Fruit fly (Drosophila melanogaster) whole organism, embryonic: Measurements from ENCODE around the gene CG2120.

ENCODE experiments used
- CG10431 ChIP-seq: fragments of 200-800 bp; sonication (Bioruptor generic); optimal IDR thresholded peaks from 3 replicates; lab custom pipeline; 2018; ENCODE audit warnings: missing biosample characterization, mild to moderate bottlenecking, missing genetic modification characterization
- CG10654 ChIP-seq: fragments of 200-800 bp; sonication (Bioruptor generic); optimal IDR thresholded peaks from 2 replicates; lab custom pipeline; 2016; ENCODE audit warnings: missing biosample characterization, missing genetic modification characterization
- CG14014 ChIP-seq: fragments of 200-800 bp; sonication (Bioruptor generic); IDR thresholded peaks from 2 replicates; pipeline ENCODE4 v1.3.6; 2022; ENCODE audit warnings: missing biosample characterization, missing genetic modification characterization
- CG14710 ChIP-seq: fragments of 200-800 bp; sonication (Bioruptor generic); optimal IDR thresholded peaks from 3 replicates; lab custom pipeline; 2019; ENCODE audit warnings: missing biosample characterization, mild to moderate bottlenecking, missing genetic modification characterization, moderate library complexity
- CG1647 ChIP-seq: fragments of 200-800 bp; sonication (Bioruptor generic); optimal IDR thresholded peaks from 3 replicates; lab custom pipeline; 2016; ENCODE audit warnings: missing biosample characterization, missing genetic modification characterization
- CG17328 ChIP-seq: fragments of 200-800 bp; sonication (Bioruptor generic); IDR thresholded peaks from 2 replicates; pipeline ENCODE4 v1.3.6; 2022; ENCODE audit warnings: missing biosample characterization, missing genetic modification characterization
- CG2116 ChIP-seq: fragments of 200-800 bp; sonication (Bioruptor generic); optimal IDR thresholded peaks from 3 replicates; lab custom pipeline; 2018; ENCODE audit warnings: missing biosample characterization, mild to moderate bottlenecking, missing genetic modification characterization
- CG3163 ChIP-seq: fragments of 200-800 bp; sonication (Bioruptor generic); optimal IDR thresholded peaks from 3 replicates; lab custom pipeline; 2016; ENCODE audit warnings: missing biosample characterization, missing genetic modification characterization
- CG34376 ChIP-seq: fragments of 200-800 bp; sonication (Bioruptor generic); optimal IDR thresholded peaks from 2 replicates; lab custom pipeline; 2018; ENCODE audit warnings: missing biosample characterization, mild to moderate bottlenecking, missing genetic modification characterization
- CG42726 ChIP-seq: fragments of 200-800 bp; sonication (Bioruptor generic); IDR thresholded peaks from 2 replicates; pipeline ENCODE4 v1.3.6; 2022; ENCODE audit warnings: missing biosample characterization, missing genetic modification characterization; ENCODE audit not compliant: partially characterized antibody
- CG6854 ChIP-seq: fragments of 200-800 bp; sonication (Bioruptor generic); optimal IDR thresholded peaks from 3 replicates; lab custom pipeline; 2017; ENCODE audit warnings: missing biosample characterization, mild to moderate bottlenecking, missing genetic modification characterization
- CG8281 ChIP-seq: fragments of 200-800 bp; sonication (Bioruptor generic); optimal IDR thresholded peaks from 2 replicates; lab custom pipeline; 2018; ENCODE audit warnings: missing biosample characterization, mild to moderate bottlenecking, missing genetic modification characterization, moderate library complexity
- CG8944 ChIP-seq: fragments of 200-800 bp; sonication (Bioruptor generic); optimal IDR thresholded peaks from 3 replicates; lab custom pipeline; 2016; ENCODE audit warnings: missing biosample characterization, missing genetic modification characterization
- CG9797 ChIP-seq: fragments of 200-800 bp; sonication (Bioruptor generic); optimal IDR thresholded peaks from 3 replicates; lab custom pipeline; 2018; ENCODE audit warnings: missing biosample characterization, mild to moderate bottlenecking, missing genetic modification characterization
- Camta ChIP-seq: fragments of 200-800 bp; sonication (Bioruptor generic); optimal IDR thresholded peaks from 2 replicates; lab custom pipeline; 2016; ENCODE audit warnings: missing biosample characterization, missing genetic modification characterization
- CoRest ChIP-seq: fragments of 200-800 bp; sonication (Bioruptor generic); optimal IDR thresholded peaks from 3 replicates; lab custom pipeline; 2018; ENCODE audit warnings: missing biosample characterization, mild to moderate bottlenecking, missing genetic modification characterization, moderate library complexity
- D19B ChIP-seq: fragments of 200-800 bp; sonication (Bioruptor generic); optimal IDR thresholded peaks from 2 replicates; lab custom pipeline; 2017; ENCODE audit warnings: missing biosample characterization, mild to moderate bottlenecking, missing genetic modification characterization
- Dref ChIP-seq: fragments of 200-800 bp; sonication (Bioruptor generic); IDR thresholded peaks from 2 replicates; pipeline ENCODE4 v1.3.6; 2022; ENCODE audit warnings: missing biosample characterization, missing genetic modification characterization
- Ets97D ChIP-seq: fragments of 200-800 bp; sonication (Bioruptor generic); optimal IDR thresholded peaks from 3 replicates; lab custom pipeline; 2016; ENCODE audit warnings: missing biosample characterization, missing genetic modification characterization
- HLH4C ChIP-seq: fragments of 200-800 bp; sonication (Bioruptor generic); IDR thresholded peaks from 3 replicates; pipeline ENCODE4 v1.3.6; 2022; ENCODE audit warnings: missing biosample characterization, missing genetic modification characterization; ENCODE audit not compliant: partially characterized antibody
- Hsf ChIP-seq: fragments of 200-800 bp; sonication (Bioruptor generic); optimal IDR thresholded peaks from 3 replicates; lab custom pipeline; 2016; ENCODE audit warnings: missing biosample characterization, missing genetic modification characterization
- Meics ChIP-seq: fragments of 200-800 bp; sonication (Bioruptor generic); optimal IDR thresholded peaks from 2 replicates; lab custom pipeline; 2017; ENCODE audit warnings: missing biosample characterization, mild to moderate bottlenecking, missing genetic modification characterization
- Mrtf ChIP-seq: fragments of 200-800 bp; sonication (Bioruptor generic); IDR thresholded peaks from 3 replicates; pipeline ENCODE4 v1.3.6; 2022; ENCODE audit warnings: missing biosample characterization, missing genetic modification characterization
- Nf-YA ChIP-seq: fragments of 200-800 bp; sonication (Bioruptor generic); IDR thresholded peaks from 2 replicates; pipeline ENCODE4 v1.3.6; 2022; ENCODE audit warnings: missing biosample characterization, missing genetic modification characterization
- Ravus ChIP-seq: fragments of 200-800 bp; sonication (Bioruptor generic); IDR thresholded peaks from 2 replicates; pipeline ENCODE4 v1.3.6; 2022; ENCODE audit warnings: missing biosample characterization, missing genetic modification characterization
- Sin3A ChIP-seq: fragments of >200 bp; optimal IDR thresholded peaks from 2 replicates; lab custom pipeline; 2018
- abd-A ChIP-seq: fragments of 200-800 bp; sonication (Bioruptor generic); optimal IDR thresholded peaks from 3 replicates; lab custom pipeline; 2019; ENCODE audit warnings: missing biosample characterization, mild to moderate bottlenecking, missing genetic modification characterization, moderate library complexity
- bigmax ChIP-seq: fragments of 200-800 bp; sonication (Bioruptor generic); optimal IDR thresholded peaks from 2 replicates; lab custom pipeline; 2018; ENCODE audit warnings: missing biosample characterization, mild to moderate bottlenecking, missing genetic modification characterization
- chinmo ChIP-seq: fragments of 200-800 bp; sonication (Bioruptor generic); IDR thresholded peaks from 4 replicates; pipeline ENCODE4 v1.3.6; 2022; ENCODE audit warnings: missing biosample characterization, missing genetic modification characterization; ENCODE audit not compliant: partially characterized antibody
- cwo ChIP-seq: fragments of 200-800 bp; sonication (Bioruptor generic); optimal IDR thresholded peaks from 3 replicates; lab custom pipeline; 2017; ENCODE audit warnings: missing biosample characterization, missing genetic modification characterization, mild to moderate bottlenecking, moderate library complexity, missing genetic modification reagents
- da ChIP-seq: fragments of 200-800 bp; sonication (Bioruptor generic); optimal IDR thresholded peaks from 2 replicates; lab custom pipeline; 2016; ENCODE audit warnings: missing biosample characterization, missing genetic modification characterization
- gfzf ChIP-seq: fragments of 200-800 bp; sonication (Bioruptor generic); optimal IDR thresholded peaks from 2 replicates; lab custom pipeline; 2016; ENCODE audit warnings: missing biosample characterization, mild to moderate bottlenecking, missing genetic modification characterization, moderate library complexity
- ham ChIP-seq: fragments of 200-800 bp; sonication (Bioruptor generic); IDR thresholded peaks from 2 replicates; pipeline ENCODE4 v1.3.6; 2022; ENCODE audit warnings: missing biosample characterization, missing genetic modification characterization
- kah ChIP-seq: fragments of 200-800 bp; sonication (Bioruptor generic); optimal IDR thresholded peaks from 2 replicates; lab custom pipeline; 2018; ENCODE audit warnings: missing biosample characterization, mild to moderate bottlenecking, missing genetic modification characterization
- knrl ChIP-seq: fragments of 200-800 bp; sonication (Bioruptor generic); IDR thresholded peaks from 3 replicates; pipeline ENCODE4 v1.3.6; 2022; ENCODE audit warnings: missing biosample characterization, missing genetic modification characterization; ENCODE audit not compliant: partially characterized antibody
- nom ChIP-seq: fragments of 200-800 bp; sonication (Bioruptor generic); optimal IDR thresholded peaks from 2 replicates; lab custom pipeline; 2017; ENCODE audit warnings: missing biosample characterization, missing genetic modification characterization, mild to moderate bottlenecking, moderate library complexity, missing genetic modification reagents
- pho ChIP-seq: fragments of 200-800 bp; sonication (Bioruptor generic); optimal IDR thresholded peaks from 2 replicates; lab custom pipeline; 2016; ENCODE audit warnings: missing biosample characterization, missing genetic modification characterization
- phol ChIP-seq: fragments of 200-800 bp; sonication (Bioruptor generic); optimal IDR thresholded peaks from 3 replicates; lab custom pipeline; 2018; ENCODE audit warnings: missing biosample characterization, mild to moderate bottlenecking, missing genetic modification characterization, moderate library complexity
- pita ChIP-seq: fragments of 200-800 bp; sonication (Bioruptor generic); optimal IDR thresholded peaks from 2 replicates; lab custom pipeline; 2017; ENCODE audit warnings: missing biosample characterization, mild to moderate bottlenecking, missing genetic modification characterization
- prd ChIP-seq, 3 experiments: fragments of >200 bp in 2 of 3; fragments of 200-800 bp in 1 of 3; sonication (Bioruptor generic) in 1 of 3; optimal IDR thresholded peaks in 2 of 3; IDR thresholded peaks in 1 of 3; 2 replicates in 2 of 3; 3 replicates in 1 of 3; pipeline versions ENCODE4 v1.3.6 to Lab custom; 2017 to 2022; ENCODE audit warnings: missing biosample characterization in 1 of 3, missing genetic modification characterization in 1 of 3
- pum ChIP-seq: fragments of 200-800 bp; sonication (Bioruptor generic); optimal IDR thresholded peaks from 2 replicates; lab custom pipeline; 2016; ENCODE audit warnings: missing biosample characterization, missing genetic modification characterization
- pzg ChIP-seq: fragments of 200-800 bp; sonication (Bioruptor generic); optimal IDR thresholded peaks from 3 replicates; lab custom pipeline; 2018; ENCODE audit warnings: missing biosample characterization, mild to moderate bottlenecking, missing genetic modification characterization, moderate library complexity
- ro ChIP-seq: fragments of 200-800 bp; sonication (Bioruptor generic); IDR thresholded peaks from 2 replicates; pipeline ENCODE4 v1.3.6; 2022; ENCODE audit warnings: missing biosample characterization, missing genetic modification characterization
- salm ChIP-seq: fragments of 200-800 bp; sonication (Bioruptor generic); optimal IDR thresholded peaks from 2 replicates; lab custom pipeline; 2018; ENCODE audit warnings: missing biosample characterization, mild to moderate bottlenecking, missing genetic modification characterization
- sc ChIP-seq, 3 experiments: fragments of >200 bp in 2 of 3; fragments of 200-800 bp in 1 of 3; sonication (Bioruptor generic) in 1 of 3; optimal IDR thresholded peaks; 2 replicates in 2 of 3; 3 replicates in 1 of 3; lab custom pipeline; 2017; ENCODE audit warnings: mild to moderate bottlenecking in 1 of 3, missing biosample characterization in 1 of 3, missing genetic modification characterization in 1 of 3, missing genetic modification reagents in 1 of 3
- stwl ChIP-seq: fragments of 200-800 bp; sonication (Bioruptor generic); optimal IDR thresholded peaks from 3 replicates; lab custom pipeline; 2018; ENCODE audit warnings: missing biosample characterization, mild to moderate bottlenecking, missing genetic modification characterization, moderate library complexity
- trem ChIP-seq: fragments of 200-800 bp; optimal IDR thresholded peaks from 3 replicates; lab custom pipeline; 2019; ENCODE audit warnings: missing biosample characterization, mild to moderate bottlenecking, missing genetic modification characterization, moderate library complexity
- tup ChIP-seq: fragments of 200-800 bp; sonication (Bioruptor generic); optimal IDR thresholded peaks from 2 replicates; lab custom pipeline; 2016; ENCODE audit warnings: missing biosample characterization, mild to moderate bottlenecking, missing genetic modification characterization, moderate library complexity
- vfl ChIP-seq: fragments of 200-800 bp; sonication (Bioruptor generic); optimal IDR thresholded peaks from 2 replicates; lab custom pipeline; 2016; ENCODE audit warnings: missing biosample characterization, missing genetic modification characterization
- zen ChIP-seq: fragments of 200-800 bp; sonication (Bioruptor generic); optimal IDR thresholded peaks from 3 replicates; lab custom pipeline; 2018; ENCODE audit warnings: missing biosample characterization, mild to moderate bottlenecking, missing genetic modification characterization, moderate library complexity

Gene CG2120

dm6 chrX:8177030-8177349, 41.4 kb downstream of the CG2120 start, which contains the start of gene slpr (continued):
- TF ChIP-seq CG9797 (GFP tag; lab: Kevin White, UChicago) = peak; percentile 66
- TF ChIP-seq CoRest (tag; lab: Kevin White, UChicago) = no peak
- TF ChIP-seq tup (GFP tag; lab: Kevin White, UChicago) = no peak
- TF ChIP-seq pum (GFP tag; lab: Kevin White, UChicago) = no peak
- no peak for TF ChIP-seq Nf-YA
- no peak for TF ChIP-seq bigmax
- peak; percentile 22 for TF ChIP-seq Sin3A (lab: Kevin White, UChicago)
- no peak for TF ChIP-seq ro (GFP tag; lab: Robert Waterston, UW)
- TF ChIP-seq da (GFP tag; lab: Kevin White, UChicago) = no peak
- no peak for TF ChIP-seq CG10431 (GFP tag; lab: Kevin White, UChicago)
- TF ChIP-seq CG34376 (GFP tag; lab: Kevin White, UChicago) = no peak
- TF ChIP-seq kah (GFP tag; lab: Kevin White, UChicago) = no peak
- no peak for TF ChIP-seq CG42726 (GFP tag; lab: Robert Waterston, UW)
- TF ChIP-seq stwl = peak; percentile 48
- no peak for TF ChIP-seq zen (tag; lab: Kevin White, UChicago)
- no peak for TF ChIP-seq Camta (GFP tag; lab: Kevin White, UChicago)
- TF ChIP-seq pita (GFP tag; lab: Kevin White, UChicago) = no peak
- TF ChIP-seq CG10654 (GFP tag; lab: Kevin White, UChicago) = no peak
- no peak for TF ChIP-seq D19B
- TF ChIP-seq vfl (GFP tag; lab: Kevin White, UChicago) = no peak
- peak; percentile 53 for TF ChIP-seq Dref (GFP tag; lab: Robert Waterston, UW)
- no peak for TF ChIP-seq Hsf
- TF ChIP-seq pho (GFP tag; lab: Kevin White, UChicago) = no peak
- TF ChIP-seq pzg (GFP tag; lab: Kevin White, UChicago) = peak; percentile 69
- no peak for TF ChIP-seq Ravus
- no peak for TF ChIP-seq CG17328 (GFP tag; lab: Robert Waterston, UW)
- TF ChIP-seq CG2116 (GFP tag; lab: Kevin White, UChicago) = peak; percentile 57
- TF ChIP-seq chinmo (GFP tag; lab: Robert Waterston, UW) = 0 out of 4 replicates have a peak, but pooled peaks have one; percentile 8
- TF ChIP-seq CG14014 (GFP tag; lab: Robert Waterston, UW) = no peak
- no peak for TF ChIP-seq prd (optimal IDR thresholded peaks at IDR 0.05; lab: Kevin White, UChicago)
- TF ChIP-seq prd (GFP tag; IDR thresholded peaks at IDR 0.05; lab: Robert Waterston, UW) = no peak
- peak; percentile 44 for TF ChIP-seq CG14710
- TF ChIP-seq Meics (GFP tag; lab: Kevin White, UChicago) = no peak
- no peak for TF ChIP-seq abd-A (tag; lab: Kevin White, UChicago)
- no peak for TF ChIP-seq CG8944
- TF ChIP-seq knrl (GFP tag; lab: Robert Waterston, UW) = no peak; the same call in 2 of the 3 replicates
- TF ChIP-seq Ets97D (GFP tag; lab: Kevin White, UChicago) = peak; percentile 50
- TF ChIP-seq salm (tag; lab: Kevin White, UChicago) = no peak
- peak; percentile 27 for TF ChIP-seq trem (tag; lab: Kevin White, UChicago)
- TF ChIP-seq CG6854 (GFP tag; lab: Kevin White, UChicago) = no peak
- TF ChIP-seq ham (GFP tag; lab: Robert Waterston, UW) = no peak
- no peak for TF ChIP-seq CG1647
- TF ChIP-seq gfzf = peak; percentile 83
- no peak for TF ChIP-seq Mrtf (GFP tag; lab: Robert Waterston, UW)
- TF ChIP-seq CG8281 (tag; lab: Kevin White, UChicago) = no peak
- TF ChIP-seq cwo = no peak
- TF ChIP-seq CG3163 (GFP tag; lab: Kevin White, UChicago) = no peak
- no peak for TF ChIP-seq nom (GFP tag; lab: Kevin White, UChicago)
- TF ChIP-seq phol (tag; lab: Kevin White, UChicago) = peak; percentile 20
- no peak for TF ChIP-seq sc (optimal IDR thresholded peaks at IDR 0.05; lab: Kevin White, UChicago)
- TF ChIP-seq sc (GFP tag; optimal IDR thresholded peaks at IDR 0.05; lab: Kevin White, UChicago) = no peak
- TF ChIP-seq HLH4C = no peak; the same call in 2 of the 3 replicates
